Worm (Caenorhabditis elegans) whole organism, mixed stage, embryonic: ENCODE data around the gene Y54E2A.4.

Source experiments
- M03D4.4 ChIP-seq: sonication (generic microtip); optimal IDR thresholded peaks from 2 replicates; lab custom pipeline; 2017; ENCODE audit warnings: mild to moderate bottlenecking, missing genetic modification characterization, missing compliant biosample characterization
- bed-3 ChIP-seq: fragments of 200-800 bp; sonication (Bioruptor generic); optimal IDR thresholded peaks from 3 replicates; lab custom pipeline; 2018; ENCODE audit warnings: mild to moderate bottlenecking, missing genetic modification characterization, moderate library complexity, missing compliant biosample characterization
- blmp-1 ChIP-seq: fragments of 150-350 bp; optimal IDR thresholded peaks from 2 replicates; lab custom pipeline; 2014; ENCODE audit warnings: missing biosample characterization, missing genetic modification characterization
- ceh-39 ChIP-seq: fragments of 150-350 bp; optimal IDR thresholded peaks from 2 replicates; lab custom pipeline; 2014; ENCODE audit warnings: missing biosample characterization, missing genetic modification characterization
- ceh-43 ChIP-seq: fragments of 200-800 bp; sonication (Bioruptor generic); optimal IDR thresholded peaks from 2 replicates; lab custom pipeline; 2018; ENCODE audit warnings: mild to moderate bottlenecking, missing genetic modification characterization, moderate library complexity, missing compliant biosample characterization
- ceh-83 ChIP-seq: fragments of 200-800 bp; sonication (Bioruptor generic); optimal IDR thresholded peaks from 2 replicates; lab custom pipeline; 2018; ENCODE audit warnings: mild to moderate bottlenecking, missing genetic modification characterization, missing compliant biosample characterization
- ces-1 ChIP-seq: fragments of 150-350 bp; optimal IDR thresholded peaks from 2 replicates; lab custom pipeline; 2014; ENCODE audit warnings: missing biosample characterization, missing genetic modification reagents, missing genetic modification characterization
- cnd-1 ChIP-seq: fragments of 200-800 bp; sonication (Bioruptor generic); optimal IDR thresholded peaks from 2 replicates; lab custom pipeline; 2018; ENCODE audit warnings: mild to moderate bottlenecking, missing genetic modification characterization, missing compliant biosample characterization
- drap-1 ChIP-seq: fragments of 200-800 bp; sonication (Bioruptor generic); optimal IDR thresholded peaks from 3 replicates; lab custom pipeline; 2018; ENCODE audit warnings: mild to moderate bottlenecking, missing genetic modification characterization, missing compliant biosample characterization
- elt-1 ChIP-seq: sonication (generic microtip); optimal IDR thresholded peaks from 2 replicates; lab custom pipeline; 2017; ENCODE audit warnings: missing genetic modification characterization, mild to moderate bottlenecking, missing compliant biosample characterization, antibody characterized with exemption, moderate library complexity, borderline replicate concordance; ENCODE audit not compliant: insufficient read depth
- elt-3 ChIP-seq: fragments of 150-350 bp; optimal IDR thresholded peaks from 2 replicates; lab custom pipeline; 2014; ENCODE audit warnings: missing biosample characterization, missing genetic modification characterization
- flh-1 ChIP-seq: fragments of 200-800 bp; sonication (Bioruptor generic); optimal IDR thresholded peaks from 2 replicates; lab custom pipeline; 2018; ENCODE audit warnings: mild to moderate bottlenecking, missing genetic modification characterization, moderate library complexity, missing compliant biosample characterization
- hlh-1 ChIP-seq: fragments of 150-350 bp; optimal IDR thresholded peaks from 2 replicates; lab custom pipeline; 2014; ENCODE audit warnings: missing biosample characterization, missing genetic modification reagents, missing genetic modification characterization
- lin-13 ChIP-seq: fragments of 150-350 bp; optimal IDR thresholded peaks from 2 replicates; lab custom pipeline; 2014; ENCODE audit warnings: missing biosample characterization, missing genetic modification characterization
- lin-32 ChIP-seq: fragments of 200-800 bp; sonication (Bioruptor generic); optimal IDR thresholded peaks from 2 replicates; lab custom pipeline; 2018; ENCODE audit warnings: mild to moderate bottlenecking, missing genetic modification characterization, missing compliant biosample characterization
- lsy-2 ChIP-seq: fragments of 150-350 bp; optimal IDR thresholded peaks from 2 replicates; lab custom pipeline; 2014; ENCODE audit warnings: missing biosample characterization, missing genetic modification characterization
- mab-5 ChIP-seq: fragments of 150-350 bp; optimal IDR thresholded peaks from 2 replicates; lab custom pipeline; 2014; ENCODE audit warnings: missing biosample characterization, missing genetic modification characterization
- mep-1 ChIP-seq: fragments of 150-350 bp; optimal IDR thresholded peaks from 2 replicates; lab custom pipeline; 2017; ENCODE audit warnings: missing biosample characterization, missing genetic modification reagents, missing genetic modification characterization, inconsistent platforms
- mls-2 ChIP-seq: sonication (generic microtip); optimal IDR thresholded peaks from 2 replicates; lab custom pipeline; 2016; ENCODE audit warnings: mild to moderate bottlenecking, missing genetic modification characterization, moderate library complexity, missing compliant biosample characterization
- nhr-12 ChIP-seq: fragments of 150-350 bp; optimal IDR thresholded peaks from 2 replicates; lab custom pipeline; 2014; ENCODE audit warnings: missing biosample characterization, missing genetic modification characterization
- nhr-2 ChIP-seq: fragments of 150-350 bp; optimal IDR thresholded peaks from 2 replicates; lab custom pipeline; 2014; ENCODE audit warnings: missing biosample characterization, missing genetic modification characterization
- nhr-237 ChIP-seq: fragments of 150-350 bp; optimal IDR thresholded peaks from 2 replicates; lab custom pipeline; 2014; ENCODE audit warnings: missing biosample characterization, missing genetic modification characterization
- nhr-28 ChIP-seq: fragments of 150-350 bp; optimal IDR thresholded peaks from 2 replicates; lab custom pipeline; 2014; ENCODE audit warnings: missing biosample characterization, missing genetic modification characterization
- nhr-76 ChIP-seq: sonication (generic microtip); optimal IDR thresholded peaks from 2 replicates; lab custom pipeline; 2017; ENCODE audit warnings: missing biosample characterization, missing genetic modification characterization
- pha-4 ChIP-seq: fragments of 150-350 bp; optimal IDR thresholded peaks from 2 replicates; lab custom pipeline; 2018; ENCODE audit warnings: missing biosample characterization, missing genetic modification reagents, missing genetic modification characterization
- sem-2 ChIP-seq: fragments of 200-800 bp; sonication (Bioruptor generic); optimal IDR thresholded peaks from 2 replicates; lab custom pipeline; 2018; ENCODE audit warnings: mild to moderate bottlenecking, missing genetic modification characterization, missing compliant biosample characterization
- snpc-4 ChIP-seq: fragments of 150-350 bp; optimal IDR thresholded peaks from 2 replicates; lab custom pipeline; 2014; ENCODE audit warnings: missing biosample characterization, missing genetic modification characterization
- sptf-1 ChIP-seq: sonication (generic microtip); optimal IDR thresholded peaks from 2 replicates; lab custom pipeline; 2017; ENCODE audit warnings: mild to moderate bottlenecking, missing genetic modification characterization, moderate library complexity, missing compliant biosample characterization
- tbx-8 ChIP-seq: fragments of 200-800 bp; sonication (Bioruptor generic); optimal IDR thresholded peaks from 2 replicates; lab custom pipeline; 2018; ENCODE audit warnings: mild to moderate bottlenecking, missing genetic modification characterization, moderate library complexity, missing compliant biosample characterization
- unc-120 ChIP-seq: sonication (generic microtip); optimal IDR thresholded peaks from 2 replicates; lab custom pipeline; 2017; ENCODE audit warnings: missing genetic modification characterization, missing compliant biosample characterization; ENCODE audit not compliant: poor library complexity, severe bottlenecking
- unc-39 ChIP-seq: fragments of 150-350 bp; optimal IDR thresholded peaks from 2 replicates; lab custom pipeline; 2014; ENCODE audit warnings: missing biosample characterization, missing genetic modification characterization
- unc-62 ChIP-seq: fragments of 150-350 bp; optimal IDR thresholded peaks from 2 replicates; lab custom pipeline; 2014; ENCODE audit warnings: missing biosample characterization, missing genetic modification reagents, missing genetic modification characterization
- zip-8 ChIP-seq: fragments of 150-350 bp; optimal IDR thresholded peaks from 2 replicates; lab custom pipeline; 2014; ENCODE audit warnings: missing biosample characterization, missing genetic modification characterization
- ztf-11 ChIP-seq: fragments of 150-350 bp; optimal IDR thresholded peaks from 2 replicates; lab custom pipeline; 2014; ENCODE audit warnings: missing biosample characterization, missing genetic modification characterization

Y54E2A.4 gene

DNA sequence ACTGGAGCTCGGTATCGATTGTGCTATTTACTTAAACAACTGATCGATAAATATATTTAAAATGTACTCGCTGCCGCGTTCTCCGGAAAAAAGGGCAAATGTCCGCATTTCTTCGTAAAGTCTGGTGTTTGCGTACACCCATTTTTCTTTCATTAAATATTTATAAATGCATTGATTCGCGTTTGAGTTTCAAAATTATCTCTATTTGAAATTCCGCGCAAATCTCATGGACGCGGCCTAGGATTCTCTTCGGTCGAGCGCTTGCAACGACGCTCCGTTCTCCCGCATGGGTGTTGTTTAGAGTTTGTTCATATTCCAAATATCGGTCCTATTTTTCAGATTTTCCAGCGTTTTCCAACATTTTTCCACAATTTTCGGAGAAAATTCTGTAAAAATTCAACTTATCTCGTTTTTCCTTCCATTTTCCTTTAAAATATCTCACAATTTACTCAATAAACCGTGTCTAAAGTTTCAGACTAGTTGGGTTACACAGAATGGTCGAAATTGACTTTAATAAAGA lies 40.6 kb downstream of the Y54E2A.4 start, which contains the start of gene eif-3.B:
Gene eif-3.B, plus strand, starts transcription at position 470 of the 520 bp plus-strand sequence.
- peak; percentile 8 for TF ChIP-seq hlh-1 (tag; lab: Kevin White, UChicago)
- no peak for TF ChIP-seq nhr-76 (tag; lab: Kevin White, UChicago)
- peak; percentile 64 for TF ChIP-seq mab-5 (tag; lab: Kevin White, UChicago)
- TF ChIP-seq elt-1, result no peak
- no peak for TF ChIP-seq bed-3 (GFP tag; lab: Kevin White, UChicago)
- TF ChIP-seq drap-1 (GFP tag; lab: Kevin White, UChicago), result peak; percentile 63
- no peak for TF ChIP-seq blmp-1 (tag; lab: Kevin White, UChicago)
- peak; percentile 8 for TF ChIP-seq lin-32 (GFP tag; lab: Kevin White, UChicago)
- TF ChIP-seq mep-1 (tag; lab: Kevin White, UChicago), result peak; percentile 88
- peak; percentile 40 for TF ChIP-seq unc-120 (tag; lab: Kevin White, UChicago)
- TF ChIP-seq sptf-1 (tag; lab: Kevin White, UChicago), result peak; percentile 82
- TF ChIP-seq nhr-237 (tag; lab: Kevin White, UChicago), result peak; percentile 94
- TF ChIP-seq lsy-2 (tag; lab: Kevin White, UChicago), result peak; percentile 85
- peak; percentile 93 for TF ChIP-seq pha-4
- TF ChIP-seq mls-2 (tag; lab: Kevin White, UChicago), result peak; percentile 18
- TF ChIP-seq ces-1 (GFP tag; lab: Kevin White, UChicago), result peak; percentile 97
- TF ChIP-seq ceh-39 (tag; lab: Kevin White, UChicago), result peak; percentile 75
- no peak for TF ChIP-seq elt-3 (tag; lab: Kevin White, UChicago)
- no peak for TF ChIP-seq cnd-1
- peak; percentile 56 for TF ChIP-seq unc-62
- peak; percentile 72 for TF ChIP-seq lin-13

DNA sequence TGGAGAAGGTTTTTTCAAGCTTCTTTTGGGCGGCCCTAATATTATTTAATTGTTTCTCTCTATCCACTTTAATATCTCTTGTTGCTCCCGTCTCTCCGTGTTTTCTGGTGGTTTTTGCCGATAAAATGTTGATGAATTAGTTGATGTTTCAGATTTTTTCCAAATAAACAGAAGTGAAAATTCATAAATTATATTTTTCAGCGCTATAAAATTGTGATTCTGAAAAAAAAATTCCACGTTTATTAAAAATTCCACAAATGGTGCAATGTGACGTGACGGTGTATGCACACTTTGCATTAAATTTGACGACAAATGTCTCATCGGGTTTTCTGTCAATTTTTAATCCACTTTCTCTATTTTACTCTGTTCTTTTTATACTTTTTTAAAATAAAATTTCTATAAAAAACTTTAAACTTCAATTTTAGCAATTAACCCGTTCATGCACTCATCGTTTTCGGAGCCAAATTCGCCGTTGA lies 43.7 kb downstream of the Y54E2A.4 start, which contains the start of gene tbc-20:
Gene tbc-20, plus strand, starts transcription at position 426 of the 476 bp plus-strand sequence.
- no peak for TF ChIP-seq ceh-39 (tag; lab: Kevin White, UChicago)
- TF ChIP-seq nhr-76 (tag; lab: Kevin White, UChicago), result no peak
- peak; percentile 46 for TF ChIP-seq sptf-1 (tag; lab: Kevin White, UChicago)
- TF ChIP-seq lsy-2 (tag; lab: Kevin White, UChicago), result peak; percentile 29

DNA sequence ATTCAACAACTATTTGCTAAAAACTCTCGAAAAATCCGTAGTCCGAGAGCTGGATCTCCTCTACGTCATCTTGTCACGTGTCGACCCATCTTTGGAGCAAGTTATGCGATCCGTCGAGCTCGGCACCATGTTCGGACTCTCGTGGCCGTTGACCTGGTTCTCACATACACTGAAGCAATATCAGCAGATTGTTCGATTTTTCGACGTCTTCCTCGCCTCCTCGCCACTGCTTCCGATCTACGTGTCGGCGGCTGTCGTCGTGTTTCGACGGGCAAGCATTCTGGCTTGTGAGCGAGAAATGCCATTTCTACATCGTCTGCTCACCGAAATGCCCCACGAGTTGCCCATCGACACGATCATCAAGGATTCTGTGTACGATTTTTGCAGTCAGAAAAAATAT lies 44.9 kb downstream of the Y54E2A.4 start:
- TF ChIP-seq nhr-2 (tag; lab: Kevin White, UChicago) (no peak), ceh-83 (no peak), nhr-237 (tag; lab: Kevin White, UChicago) (no peak), elt-3 (tag; lab: Kevin White, UChicago) (no peak), mls-2 (tag; lab: Kevin White, UChicago) (no peak), bed-3 (GFP tag; lab: Kevin White, UChicago) (no peak), cnd-1 (no peak), zip-8 (tag; lab: Kevin White, UChicago) (no peak), mab-5 (tag; lab: Kevin White, UChicago) (no peak), sem-2 (GFP tag; lab: Kevin White, UChicago) (no peak), pha-4 (no peak), nhr-76 (tag; lab: Kevin White, UChicago) (no peak), flh-1 (no peak), ceh-39 (tag; lab: Kevin White, UChicago) (no peak), sptf-1 (tag; lab: Kevin White, UChicago) (no peak)

DNA sequence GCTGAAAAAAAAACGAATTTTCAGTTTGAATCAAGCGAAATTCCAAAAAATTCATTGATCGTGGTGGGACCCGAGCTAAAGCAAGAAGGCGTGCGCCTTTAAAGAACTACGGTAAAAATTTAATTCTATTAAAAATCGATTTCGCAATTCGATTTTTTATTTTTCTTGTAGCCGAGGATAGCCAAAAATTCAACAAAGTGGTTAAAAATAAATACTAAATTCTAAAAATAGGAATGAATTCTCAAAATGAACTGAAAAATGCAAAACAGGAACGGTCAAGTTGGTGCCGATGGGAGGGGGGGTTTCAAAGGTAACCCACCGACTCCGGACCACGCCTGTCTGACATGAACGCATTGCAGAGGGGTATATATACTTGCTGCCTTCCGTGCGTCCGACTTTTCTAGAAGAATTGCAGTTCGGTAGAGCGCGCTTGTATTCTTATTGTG lies 46.7 kb downstream of the Y54E2A.4 start:
- TF ChIP-seq ceh-83, result peak; percentile 71
- TF ChIP-seq zip-8 (tag; lab: Kevin White, UChicago), result no peak
- no peak for TF ChIP-seq pha-4
- no peak for TF ChIP-seq snpc-4
- peak; percentile 27 for TF ChIP-seq unc-120 (tag; lab: Kevin White, UChicago)
- peak; percentile 28 for TF ChIP-seq cnd-1
- peak; percentile 25 for TF ChIP-seq tbx-8

DNA sequence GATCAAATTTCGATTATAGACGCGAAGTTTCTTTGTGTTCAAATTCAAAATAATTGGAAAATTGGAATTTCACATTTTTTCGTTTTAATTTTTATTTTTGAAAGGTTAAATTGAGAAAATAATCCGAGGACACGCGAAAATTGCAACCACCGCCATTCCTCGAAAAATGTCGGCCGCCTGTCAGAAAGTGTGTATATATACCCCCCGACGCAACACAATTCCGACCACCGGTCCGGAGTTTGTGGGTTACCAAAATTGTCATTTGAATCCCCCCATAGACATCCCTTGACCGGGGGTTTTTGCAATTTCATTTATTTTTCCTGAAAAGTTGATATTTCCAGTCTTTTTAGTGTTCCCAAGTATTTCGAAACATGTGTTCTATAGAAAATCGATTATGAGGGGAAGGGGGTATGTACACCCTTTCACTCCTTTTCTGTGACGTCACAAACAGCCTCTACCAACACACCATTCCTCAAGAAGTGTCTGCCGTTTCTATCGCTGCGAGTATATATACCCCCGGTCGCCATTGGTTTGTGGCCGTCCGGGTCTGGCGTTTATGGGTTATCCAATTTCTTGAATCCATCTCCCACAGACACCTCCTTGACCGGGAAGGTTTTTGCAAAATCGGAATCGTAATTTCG lies 50.0 kb downstream of the Y54E2A.4 start, which contains the start of gene W01D2.3:
Gene W01D2.3, minus strand, starts transcription at position 51 of the 641 bp plus-strand sequence.
- TF ChIP-seq ceh-83 (peak; percentile 94), flh-1 (peak; percentile 87), unc-120 (tag; lab: Kevin White, UChicago) (peak; percentile 92), cnd-1 (peak; percentile 95), sptf-1 (tag; lab: Kevin White, UChicago) (peak; percentile 96), unc-62 (peak; percentile 63), hlh-1 (tag; lab: Kevin White, UChicago) (peak; percentile 0), ceh-43 (GFP tag; lab: Kevin White, UChicago) (peak; percentile 90), sem-2 (GFP tag; lab: Kevin White, UChicago) (peak; percentile 75), mep-1 (tag; lab: Kevin White, UChicago) (peak; percentile 88), bed-3 (GFP tag; lab: Kevin White, UChicago) (peak; percentile 87), tbx-8 (peak; percentile 93), elt-1 (no peak), ztf-11 (tag; lab: Kevin White, UChicago) (peak; percentile 14), M03D4.4 (peak; percentile 93), nhr-76 (tag; lab: Kevin White, UChicago) (peak; percentile 6), nhr-12 (tag; lab: Kevin White, UChicago) (peak; percentile 22), mls-2 (tag; lab: Kevin White, UChicago) (peak; percentile 97), nhr-2 (tag; lab: Kevin White, UChicago) (peak; percentile 22), ceh-39 (tag; lab: Kevin White, UChicago) (peak; percentile 12), unc-39 (tag; lab: Kevin White, UChicago) (peak; percentile 71), ces-1 (GFP tag; lab: Kevin White, UChicago) (peak; percentile 60), pha-4 (peak; percentile 36), lin-32 (GFP tag; lab: Kevin White, UChicago) (peak; percentile 89), lin-13 (peak; percentile 45), nhr-28 (peak; percentile 29), lsy-2 (tag; lab: Kevin White, UChicago) (peak; percentile 58), mab-5 (tag; lab: Kevin White, UChicago) (no peak)
